Worm (Caenorhabditis elegans): Measurements from ENCODE around the gene srh-113.

ce11 chrV:17220345-17220744 is 7.5 kb downstream of the srh-113 start, which contains the start of gene srh-109:
- TF ChIP-seq cog-1 (tag; optimal IDR thresholded peaks at IDR 0.05) (no peak), tab-1 (GFP tag; IDR thresholded peaks at IDR 0.05) (no peak), ztf-23 (GFP tag; IDR thresholded peaks at IDR 0.05) (no peak), klf-2 (GFP tag; conservative IDR thresholded peaks at IDR 0.05) (no peak), T22C8.4 (GFP tag; IDR thresholded peaks at IDR 0.05) (no peak), med-1 (GFP tag; optimal IDR thresholded peaks at IDR 0.05; ENCODE audit: insufficient read depth) (no peak), flt-1 (GFP tag; IDR thresholded peaks at IDR 0.05) (no peak), ztf-29 (GFP tag; IDR thresholded peaks at IDR 0.05) (no peak), ref-1 (GFP tag; conservative IDR thresholded peaks at IDR 0.05) (no peak)
